Fruit fly (Drosophila melanogaster) whole organism, embryonic: Measurements from ENCODE around the gene CG43925.

Experiments used
- Adf1 ChIP-seq: fragments of 200-800 bp; sonication (Bioruptor generic); IDR thresholded peaks from 2 replicates; pipeline ENCODE4 v1.3.6; 2022; ENCODE audit warnings: missing biosample characterization, missing genetic modification characterization
- B-H2 ChIP-seq: fragments of 200-800 bp; sonication (Bioruptor generic); optimal IDR thresholded peaks from 2 replicates; lab custom pipeline; 2018; ENCODE audit warnings: missing biosample characterization, mild to moderate bottlenecking, missing genetic modification characterization
- Bgb ChIP-seq: fragments of 200-800 bp; sonication (Bioruptor generic); IDR thresholded peaks from 2 replicates; pipeline ENCODE4 v1.3.6; 2022; ENCODE audit warnings: missing biosample characterization, missing genetic modification characterization; ENCODE audit not compliant: partially characterized antibody
- CG11093 ChIP-seq: fragments of 200-800 bp; sonication (Bioruptor generic); IDR thresholded peaks from 3 replicates; pipeline ENCODE4 v1.3.6; 2022; ENCODE audit warnings: missing biosample characterization, missing genetic modification characterization
- CG11560 ChIP-seq: fragments of 200-800 bp; sonication (Bioruptor generic); IDR thresholded peaks from 3 replicates; pipeline ENCODE4 v1.3.6; 2022; ENCODE audit warnings: missing biosample characterization, missing genetic modification characterization
- CG11723 ChIP-seq: fragments of 200-800 bp; sonication (Bioruptor generic); optimal IDR thresholded peaks from 2 replicates; lab custom pipeline; 2017; ENCODE audit warnings: missing biosample characterization, mild to moderate bottlenecking, missing genetic modification characterization
- CG12219 ChIP-seq: fragments of 200-800 bp; sonication (Bioruptor generic); optimal IDR thresholded peaks from 3 replicates; lab custom pipeline; 2018; ENCODE audit warnings: missing biosample characterization, mild to moderate bottlenecking, missing genetic modification characterization
- CG13624 ChIP-seq: fragments of 200-800 bp; sonication (Bioruptor generic); optimal IDR thresholded peaks from 2 replicates; lab custom pipeline; 2016; ENCODE audit warnings: missing biosample characterization, missing genetic modification characterization
- CG14667 ChIP-seq: fragments of 200-800 bp; sonication (Bioruptor generic); IDR thresholded peaks from 2 replicates; pipeline ENCODE4 v1.3.6; 2022; ENCODE audit warnings: missing biosample characterization, missing genetic modification characterization
- CG14710 ChIP-seq: fragments of 200-800 bp; sonication (Bioruptor generic); optimal IDR thresholded peaks from 3 replicates; lab custom pipeline; 2019; ENCODE audit warnings: missing biosample characterization, mild to moderate bottlenecking, missing genetic modification characterization, moderate library complexity
- CG14965 ChIP-seq: fragments of 200-800 bp; sonication (Bioruptor generic); optimal IDR thresholded peaks from 2 replicates; lab custom pipeline; 2016; ENCODE audit warnings: missing biosample characterization, missing genetic modification characterization, borderline replicate concordance
- CG1529 ChIP-seq: fragments of 200-800 bp; sonication (Bioruptor generic); optimal IDR thresholded peaks from 3 replicates; lab custom pipeline; 2018; ENCODE audit warnings: missing biosample characterization, missing genetic modification characterization
- CG15601 ChIP-seq: fragments of 200-800 bp; sonication (Bioruptor generic); optimal IDR thresholded peaks from 3 replicates; lab custom pipeline; 2019; ENCODE audit warnings: missing biosample characterization, mild to moderate bottlenecking, missing genetic modification characterization, moderate library complexity
- CG1603 ChIP-seq: fragments of 200-800 bp; sonication (Bioruptor generic); optimal IDR thresholded peaks from 2 replicates; lab custom pipeline; 2019; ENCODE audit warnings: missing biosample characterization, mild to moderate bottlenecking, missing genetic modification characterization, moderate library complexity
- CG30431 ChIP-seq: fragments of 200-800 bp; sonication (Bioruptor generic); optimal IDR thresholded peaks from 2 replicates; lab custom pipeline; 2017; ENCODE audit warnings: missing biosample characterization, missing genetic modification characterization
- CG4730 ChIP-seq: fragments of 200-800 bp; sonication (Bioruptor generic); IDR thresholded peaks from 2 replicates; pipeline ENCODE4 v1.3.6; 2022; ENCODE audit warnings: missing biosample characterization, missing genetic modification characterization
- CG6683 ChIP-seq: fragments of 200-800 bp; sonication (Bioruptor generic); optimal IDR thresholded peaks from 2 replicates; lab custom pipeline; 2017; ENCODE audit warnings: missing biosample characterization, mild to moderate bottlenecking, missing genetic modification characterization, missing genetic modification reagents
- CG7271 ChIP-seq: fragments of 200-800 bp; sonication (Bioruptor generic); optimal IDR thresholded peaks from 2 replicates; lab custom pipeline; 2018; ENCODE audit warnings: missing biosample characterization, mild to moderate bottlenecking, missing genetic modification characterization, moderate library complexity
- CG7928 ChIP-seq: fragments of 200-800 bp; sonication (Bioruptor generic); optimal IDR thresholded peaks from 2 replicates; lab custom pipeline; 2017; ENCODE audit warnings: missing biosample characterization, mild to moderate bottlenecking, missing genetic modification characterization
- CG9727 ChIP-seq: fragments of 200-800 bp; sonication (Bioruptor generic); optimal IDR thresholded peaks from 3 replicates; lab custom pipeline; 2017; ENCODE audit warnings: missing biosample characterization, mild to moderate bottlenecking, missing genetic modification characterization
- Dfd ChIP-seq, 2 experiments: fragments of >200 bp; optimal IDR thresholded peaks; 2 replicates each; lab custom pipeline; 2017; ENCODE audit warnings: missing biosample characterization in 2 of 2, missing genetic modification characterization in 2 of 2
- Eip74EF ChIP-seq, 2 experiments: fragments of 200-800 bp in 1 of 2; fragments of >200 bp in 1 of 2; sonication (Bioruptor generic) in 1 of 2; optimal IDR thresholded peaks; 2 replicates each; lab custom pipeline; 2017 to 2019; ENCODE audit warnings: missing biosample characterization in 2 of 2, missing genetic modification characterization in 2 of 2, mild to moderate bottlenecking in 1 of 2, moderate library complexity in 1 of 2
- Hmr ChIP-seq: fragments of 200-800 bp; sonication (Bioruptor generic); optimal IDR thresholded peaks from 3 replicates; lab custom pipeline; 2017; ENCODE audit warnings: mild to moderate bottlenecking, missing biosample characterization, missing genetic modification reagents, missing genetic modification characterization
- Lim3 ChIP-seq: fragments of 200-800 bp; sonication (Bioruptor generic); IDR thresholded peaks from 2 replicates; pipeline ENCODE4 v1.3.6; 2022; ENCODE audit warnings: missing biosample characterization, missing genetic modification characterization
- NC2α ChIP-seq: fragments of 200-800 bp; sonication (Bioruptor generic); optimal IDR thresholded peaks from 2 replicates; lab custom pipeline; 2016; ENCODE audit warnings: missing biosample characterization, missing genetic modification characterization
- NFAT ChIP-seq: fragments of 200-800 bp; sonication (Bioruptor generic); IDR thresholded peaks from 2 replicates; pipeline ENCODE4 v1.3.6; 2022; ENCODE audit warnings: missing biosample characterization, missing genetic modification characterization
- NfI ChIP-seq: fragments of 200-800 bp; sonication (Bioruptor generic); optimal IDR thresholded peaks from 3 replicates; lab custom pipeline; 2018; ENCODE audit warnings: missing biosample characterization, mild to moderate bottlenecking, missing genetic modification characterization, moderate library complexity
- PHDP ChIP-seq: fragments of 200-800 bp; sonication (Bioruptor generic); optimal IDR thresholded peaks from 3 replicates; lab custom pipeline; 2018; ENCODE audit warnings: missing biosample characterization, mild to moderate bottlenecking, missing genetic modification characterization, moderate library complexity
- Taf1 ChIP-seq: fragments of 200-800 bp; sonication (Bioruptor generic); IDR thresholded peaks from 2 replicates; pipeline ENCODE4 v1.3.6; 2022; ENCODE audit warnings: missing biosample characterization, missing genetic modification characterization
- Trl ChIP-seq, 3 experiments: fragments of >200 bp in 2 of 3; fragments of 200-800 bp in 1 of 3; sonication (Bioruptor generic) in 1 of 3; optimal IDR thresholded peaks; 2 replicates in 1 of 3; 3 replicates in 2 of 3; lab custom pipeline; 2016 to 2017; ENCODE audit warnings: missing biosample characterization in 1 of 3, missing genetic modification characterization in 1 of 3
- Xbp1 ChIP-seq: fragments of 200-800 bp; sonication (Bioruptor generic); optimal IDR thresholded peaks from 3 replicates; lab custom pipeline; 2016; ENCODE audit warnings: missing biosample characterization, mild to moderate bottlenecking, missing genetic modification characterization
- YL-1 ChIP-seq: fragments of 200-800 bp; sonication (Bioruptor generic); optimal IDR thresholded peaks from 3 replicates; lab custom pipeline; 2017; ENCODE audit warnings: missing biosample characterization, mild to moderate bottlenecking, missing genetic modification characterization
- ash1 ChIP-seq: fragments of 200-800 bp; sonication (Bioruptor generic); optimal IDR thresholded peaks from 2 replicates; lab custom pipeline; 2018; ENCODE audit warnings: missing biosample characterization, mild to moderate bottlenecking, missing genetic modification characterization
- cas ChIP-seq: fragments of 200-800 bp; sonication (Bioruptor generic); IDR thresholded peaks from 2 replicates; pipeline ENCODE4 v1.3.6; 2022; ENCODE audit warnings: missing biosample characterization, missing genetic modification characterization
- crp ChIP-seq, 2 experiments: fragments of 200-800 bp; sonication (Bioruptor generic); optimal IDR thresholded peaks; 2 replicates in 1 of 2; 3 replicates in 1 of 2; lab custom pipeline; 2017; ENCODE audit warnings: missing biosample characterization in 2 of 2, missing genetic modification characterization in 2 of 2, mild to moderate bottlenecking in 1 of 2, moderate library complexity in 1 of 2
- dm ChIP-seq: fragments of 200-800 bp; sonication (Bioruptor generic); optimal IDR thresholded peaks from 3 replicates; lab custom pipeline; 2016; ENCODE audit warnings: missing biosample characterization, missing genetic modification characterization
- fd64A ChIP-seq: fragments of 200-800 bp; sonication (Bioruptor generic); optimal IDR thresholded peaks from 3 replicates; lab custom pipeline; 2018; ENCODE audit warnings: missing biosample characterization, mild to moderate bottlenecking, missing genetic modification characterization
- gt ChIP-seq: fragments of 200-800 bp; sonication (Bioruptor generic); IDR thresholded peaks from 2 replicates; pipeline ENCODE4 v1.3.6; 2022; ENCODE audit warnings: missing biosample characterization, missing genetic modification characterization
- her ChIP-seq: fragments of 200-800 bp; sonication (Bioruptor generic); optimal IDR thresholded peaks from 2 replicates; lab custom pipeline; 2016; ENCODE audit warnings: missing biosample characterization, missing genetic modification characterization
- insv ChIP-seq, 2 experiments: fragments of 200-800 bp; sonication (Bioruptor generic); optimal IDR thresholded peaks; 3 replicates each; lab custom pipeline; 2016 to 2018; ENCODE audit warnings: missing biosample characterization in 2 of 2, missing genetic modification characterization in 2 of 2
- kah ChIP-seq: fragments of 200-800 bp; sonication (Bioruptor generic); optimal IDR thresholded peaks from 2 replicates; lab custom pipeline; 2018; ENCODE audit warnings: missing biosample characterization, mild to moderate bottlenecking, missing genetic modification characterization
- lab ChIP-seq: fragments of 200-800 bp; sonication (Bioruptor generic); optimal IDR thresholded peaks from 3 replicates; lab custom pipeline; 2017; ENCODE audit warnings: missing biosample characterization, missing genetic modification characterization, mild to moderate bottlenecking, moderate library complexity, missing genetic modification reagents
- lilli ChIP-seq: fragments of 200-800 bp; sonication (Bioruptor generic); optimal IDR thresholded peaks from 3 replicates; lab custom pipeline; 2016; ENCODE audit warnings: missing biosample characterization, missing genetic modification characterization
- schlank ChIP-seq: fragments of 200-800 bp; sonication (Bioruptor generic); optimal IDR thresholded peaks from 2 replicates; lab custom pipeline; 2018; ENCODE audit warnings: missing biosample characterization, mild to moderate bottlenecking, missing genetic modification characterization
- tna ChIP-seq: fragments of 200-800 bp; sonication (Bioruptor generic); IDR thresholded peaks from 2 replicates; pipeline ENCODE4 v1.3.6; 2022; ENCODE audit warnings: missing biosample characterization, missing genetic modification characterization; ENCODE audit not compliant: partially characterized antibody
- unpg ChIP-seq: fragments of 200-800 bp; sonication (Bioruptor generic); optimal IDR thresholded peaks from 3 replicates; lab custom pipeline; 2018; ENCODE audit warnings: missing biosample characterization, mild to moderate bottlenecking, missing genetic modification characterization, moderate library complexity
- z ChIP-seq: fragments of 200-800 bp; sonication (Bioruptor generic); IDR thresholded peaks from 3 replicates; pipeline ENCODE4 v1.3.6; 2022; ENCODE audit warnings: missing biosample characterization, missing genetic modification characterization
- zen2 ChIP-seq: fragments of 200-800 bp; sonication (Bioruptor generic); IDR thresholded peaks from 3 replicates; pipeline ENCODE4 v1.3.6; 2022; ENCODE audit warnings: missing biosample characterization, missing genetic modification characterization; ENCODE audit not compliant: partially characterized antibody

CG43925 gene

dm6 chr2L:13176701-13177249, 552 bp downstream of the CG43925 start, which contains the start of the genes Sfmbt and CG5439 (continued):
- TF ChIP-seq crp (GFP tag; optimal IDR thresholded peaks at IDR 0.05; lab: Kevin White, UChicago) (peak in 1 of 2 experiments; percentile 69), Dfd (GFP tag; optimal IDR thresholded peaks at IDR 0.05; lab: Kevin White, UChicago) (no peak), gt (GFP tag; lab: Robert Waterston, UW) (peak; percentile 15; the same call in 1 of the 2 replicates), Eip74EF (GFP tag; optimal IDR thresholded peaks at IDR 0.05; lab: Kevin White, UChicago) (no peak), schlank (tag; lab: Kevin White, UChicago) (peak; percentile 16), Adf1 (GFP tag; lab: Robert Waterston, UW) (peak; percentile 21; the same call in 1 of the 2 replicates), CG7271 (no peak), her (GFP tag; lab: Kevin White, UChicago) (peak; percentile 70), unpg (GFP tag; lab: Kevin White, UChicago) (no peak), Taf1 (GFP tag; lab: Robert Waterston, UW) (no peak; the same call in 1 of the 2 replicates), CG4730 (GFP tag; lab: Robert Waterston, UW) (no peak), CG14965 (no peak), CG13624 (GFP tag; lab: Kevin White, UChicago) (peak; percentile 82), Xbp1 (peak; percentile 87), cas (GFP tag; lab: Robert Waterston, UW) (peak; percentile 44; the same call in 1 of the 2 replicates), CG15601 (tag; lab: Kevin White, UChicago) (no peak), PHDP (no peak), Bgb (peak; percentile 44), Lim3 (GFP tag; lab: Robert Waterston, UW) (no peak), CG14710 (peak; percentile 95), NC2α (GFP tag; lab: Kevin White, UChicago) (no peak), kah (GFP tag; lab: Kevin White, UChicago) (no peak), lab (GFP tag; lab: Kevin White, UChicago) (no peak), dm (peak; percentile 65), z (GFP tag; lab: Robert Waterston, UW) (no peak), B-H2 (GFP tag; lab: Kevin White, UChicago) (no peak), CG1529 (GFP tag; lab: Kevin White, UChicago) (no peak), CG12219 (GFP tag; lab: Kevin White, UChicago) (no peak), CG9727 (GFP tag; lab: Kevin White, UChicago) (peak; percentile 79), YL-1 (peak; percentile 94), CG11560 (peak; percentile 65; the same call in 2 of the 3 replicates), CG30431 (GFP tag; lab: Kevin White, UChicago) (peak; percentile 58), NfI (peak; percentile 74), fd64A (GFP tag; lab: Kevin White, UChicago) (no peak), CG14667 (GFP tag; lab: Robert Waterston, UW) (peak; percentile 64; the same call in 1 of the 2 replicates), CG11093 (peak; percentile 43; the same call in 1 of the 3 replicates), Trl (optimal IDR thresholded peaks at IDR 0.05; lab: Kevin White, UChicago) (no peak), Trl (GFP tag; optimal IDR thresholded peaks at IDR 0.05; lab: Kevin White, UChicago) (peak; percentile 82), NFAT (GFP tag; lab: Robert Waterston, UW) (peak; percentile 73), CG11723 (GFP tag; lab: Kevin White, UChicago) (no peak), zen2 (no peak), lilli (GFP tag; lab: Kevin White, UChicago) (peak; percentile 91), CG6683 (GFP tag; lab: Kevin White, UChicago) (peak; percentile 2), ash1 (GFP tag; lab: Kevin White, UChicago) (no peak), insv (GFP tag; optimal IDR thresholded peaks at IDR 0.05; lab: Kevin White, UChicago) (peak in 1 of 2 experiments; percentile 53), Hmr (GFP tag; lab: Kevin White, UChicago) (no peak), CG7928 (GFP tag; lab: Kevin White, UChicago) (peak; percentile 100), tna (GFP tag; lab: Robert Waterston, UW) (no peak), CG1603 (tag; lab: Kevin White, UChicago) (no peak)
